Worm (Caenorhabditis elegans) whole organism, late embryonic: Measurements from ENCODE around the gene Y38E10A.22.

Source experiments
- C08G9.2 ChIP-seq: sonication (generic microtip); optimal IDR thresholded peaks from 2 replicates; lab custom pipeline; 2016; ENCODE audit warnings: mild to moderate bottlenecking, missing genetic modification characterization, moderate library complexity, missing compliant biosample characterization
- K02D7.2 ChIP-seq: sonication (generic microtip); optimal IDR thresholded peaks from 2 replicates; lab custom pipeline; 2017; ENCODE audit warnings: mild to moderate bottlenecking, missing genetic modification characterization, missing compliant biosample characterization
- ama-1 ChIP-seq: fragments of 150-350 bp; optimal IDR thresholded peaks from 2 replicates; lab custom pipeline; 2014
- ceh-14 ChIP-seq: sonication (generic microtip); optimal IDR thresholded peaks from 2 replicates; lab custom pipeline; 2016; ENCODE audit warnings: missing genotype, missing genetic modification characterization, missing compliant biosample characterization
- ceh-19 ChIP-seq: fragments of 200-800 bp; sonication (Bioruptor generic); optimal IDR thresholded peaks from 2 replicates; lab custom pipeline; 2018; ENCODE audit warnings: mild to moderate bottlenecking, missing genetic modification characterization, missing compliant biosample characterization
- ceh-2 ChIP-seq: sonication (generic microtip); optimal IDR thresholded peaks from 2 replicates; lab custom pipeline; 2016; ENCODE audit warnings: missing genotype, missing genetic modification characterization, missing compliant biosample characterization
- ceh-31 ChIP-seq: sonication (generic microtip); optimal IDR thresholded peaks from 2 replicates; lab custom pipeline; 2016; ENCODE audit warnings: missing genetic modification characterization, missing compliant biosample characterization
- ceh-45 ChIP-seq: fragments of 200-800 bp; sonication (Bioruptor generic); IDR thresholded peaks from 2 replicates; pipeline ENCODE4 v1.3.6; 2022; ENCODE audit warnings: missing genetic modification reagents, missing genetic modification characterization, missing compliant biosample characterization
- ceh-48 ChIP-seq: sonication (generic microtip); optimal IDR thresholded peaks from 2 replicates; lab custom pipeline; 2016; ENCODE audit warnings: missing genetic modification characterization, inconsistent platforms, missing compliant biosample characterization
- ceh-9 ChIP-seq: sonication (generic microtip); optimal IDR thresholded peaks from 2 replicates; lab custom pipeline; 2016; ENCODE audit warnings: mild to moderate bottlenecking, missing genetic modification characterization, inconsistent platforms, missing compliant biosample characterization
- che-1 ChIP-seq: sonication (generic microtip); optimal IDR thresholded peaks from 2 replicates; lab custom pipeline; 2016; ENCODE audit warnings: mild to moderate bottlenecking, missing genetic modification characterization, missing compliant biosample characterization
- dmd-4 ChIP-seq: sonication (generic microtip); optimal IDR thresholded peaks from 2 replicates; lab custom pipeline; 2016; ENCODE audit warnings: borderline replicate concordance, missing genetic modification characterization, missing compliant biosample characterization
- dve-1 ChIP-seq: sonication (generic microtip); optimal IDR thresholded peaks from 2 replicates; lab custom pipeline; 2017; ENCODE audit warnings: antibody characterized with exemption, mild to moderate bottlenecking, missing genetic modification characterization, missing compliant biosample characterization
- elt-4 ChIP-seq: sonication (generic microtip); optimal IDR thresholded peaks from 2 replicates; lab custom pipeline; 2016; ENCODE audit warnings: missing genetic modification characterization, missing compliant biosample characterization
- ets-4 ChIP-seq: sonication (generic microtip); optimal IDR thresholded peaks from 2 replicates; lab custom pipeline; 2016; ENCODE audit warnings: missing genetic modification characterization, missing compliant biosample characterization
- fax-1 ChIP-seq: sonication (generic microtip); optimal IDR thresholded peaks from 2 replicates; lab custom pipeline; 2016; ENCODE audit warnings: missing genotype, missing genetic modification characterization, missing compliant biosample characterization
- hlh-13 ChIP-seq: fragments of 200-800 bp; sonication (Bioruptor generic); optimal IDR thresholded peaks from 2 replicates; lab custom pipeline; 2018; ENCODE audit warnings: mild to moderate bottlenecking, missing genetic modification characterization, missing compliant biosample characterization
- lim-6 ChIP-seq: sonication (generic microtip); optimal IDR thresholded peaks from 2 replicates; lab custom pipeline; 2016; ENCODE audit warnings: missing genetic modification characterization, missing compliant biosample characterization
- nhr-11 ChIP-seq: fragments of 150-350 bp; optimal IDR thresholded peaks from 2 replicates; lab custom pipeline; 2014; ENCODE audit warnings: missing biosample characterization, missing genetic modification characterization
- pag-3 ChIP-seq: sonication (generic microtip); optimal IDR thresholded peaks from 2 replicates; lab custom pipeline; 2016; ENCODE audit warnings: missing compliant biosample characterization, missing genetic modification characterization, borderline replicate concordance
- pha-2 ChIP-seq: sonication (generic microtip); optimal IDR thresholded peaks from 2 replicates; lab custom pipeline; 2017; ENCODE audit warnings: mild to moderate bottlenecking, missing genetic modification characterization, missing compliant biosample characterization
- pha-4 ChIP-seq: fragments of 150-350 bp; optimal IDR thresholded peaks from 2 replicates; lab custom pipeline; 2018; ENCODE audit warnings: missing biosample characterization, missing genetic modification reagents, missing genetic modification characterization
- pqm-1 ChIP-seq: sonication (generic microtip); optimal IDR thresholded peaks from 2 replicates; lab custom pipeline; 2016; ENCODE audit warnings: missing genetic modification characterization, missing compliant biosample characterization
- ref-2 ChIP-seq: sonication (generic microtip); optimal IDR thresholded peaks from 2 replicates; lab custom pipeline; 2016; ENCODE audit warnings: missing genetic modification characterization, missing compliant biosample characterization
- sdc-2 ChIP-seq: sonication (generic microtip); optimal IDR thresholded peaks from 2 replicates; lab custom pipeline; 2016; ENCODE audit warnings: missing genotype, missing genetic modification characterization, missing compliant biosample characterization
- sox-2 ChIP-seq: fragments of 200-800 bp; sonication (Bioruptor generic); IDR thresholded peaks from 2 replicates; pipeline ENCODE4 v1.3.6; 2022; ENCODE audit warnings: missing genetic modification reagents, missing genetic modification characterization, missing compliant biosample characterization
- sox-4 ChIP-seq: sonication (generic microtip); optimal IDR thresholded peaks from 2 replicates; lab custom pipeline; 2017; ENCODE audit warnings: mild to moderate bottlenecking, missing genetic modification characterization, inconsistent platforms, missing compliant biosample characterization
- ttx-3 ChIP-seq: sonication (generic microtip); optimal IDR thresholded peaks from 2 replicates; lab custom pipeline; 2016; ENCODE audit warnings: missing genetic modification reagents, missing genetic modification characterization, missing compliant biosample characterization
- unc-42 ChIP-seq: sonication (generic microtip); optimal IDR thresholded peaks from 2 replicates; lab custom pipeline; 2016; ENCODE audit warnings: missing genotype, missing genetic modification characterization, missing compliant biosample characterization
- unc-55 ChIP-seq: sonication (generic microtip); optimal IDR thresholded peaks from 2 replicates; lab custom pipeline; 2017; ENCODE audit warnings: missing biosample characterization, missing genetic modification reagents, missing genetic modification characterization
- unc-86 ChIP-seq: sonication (generic microtip); optimal IDR thresholded peaks from 2 replicates; lab custom pipeline; 2016; ENCODE audit warnings: missing genetic modification characterization, missing compliant biosample characterization

The Y38E10A.22 gene

DNA sequence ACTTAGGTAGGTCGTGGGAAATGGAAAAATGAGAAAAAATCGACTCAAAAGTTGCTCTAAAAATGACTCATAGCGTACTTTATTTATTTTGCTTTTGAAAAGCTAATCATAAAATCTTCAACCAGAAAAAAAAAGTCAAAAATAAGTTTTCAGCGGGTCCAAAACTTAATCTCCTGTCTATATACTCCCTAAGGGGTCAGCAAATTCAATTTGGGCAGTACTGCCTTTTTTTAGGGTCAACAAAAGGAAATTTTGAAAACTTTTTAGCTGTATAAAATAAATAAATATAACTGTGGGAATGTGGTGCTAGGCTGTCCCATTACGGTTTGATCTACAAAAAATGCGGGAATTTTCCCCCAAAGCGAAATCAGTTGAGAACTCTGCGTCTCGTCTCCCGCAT is 8.3 kb downstream of the Y38E10A.22 start:
- no peak for TF ChIP-seq dmd-4 (tag; lab: Kevin White, UChicago)
- TF ChIP-seq ceh-19 (GFP tag; lab: Kevin White, UChicago), result no peak
- no peak for TF ChIP-seq K02D7.2 (tag; lab: Kevin White, UChicago)
- no peak for TF ChIP-seq unc-86 (tag; lab: Kevin White, UChicago)
- no peak for TF ChIP-seq ceh-45
- no peak for TF ChIP-seq hlh-13 (GFP tag; lab: Kevin White, UChicago)
- TF ChIP-seq C08G9.2 (tag; lab: Kevin White, UChicago), result no peak
- no peak for TF ChIP-seq ama-1 (lab: Kevin White, UChicago)
- no peak for TF ChIP-seq ceh-31 (tag; lab: Kevin White, UChicago)
- no peak for TF ChIP-seq che-1 (tag; lab: Kevin White, UChicago)
- TF ChIP-seq unc-55 (GFP tag; lab: Kevin White, UChicago), result no peak

DNA sequence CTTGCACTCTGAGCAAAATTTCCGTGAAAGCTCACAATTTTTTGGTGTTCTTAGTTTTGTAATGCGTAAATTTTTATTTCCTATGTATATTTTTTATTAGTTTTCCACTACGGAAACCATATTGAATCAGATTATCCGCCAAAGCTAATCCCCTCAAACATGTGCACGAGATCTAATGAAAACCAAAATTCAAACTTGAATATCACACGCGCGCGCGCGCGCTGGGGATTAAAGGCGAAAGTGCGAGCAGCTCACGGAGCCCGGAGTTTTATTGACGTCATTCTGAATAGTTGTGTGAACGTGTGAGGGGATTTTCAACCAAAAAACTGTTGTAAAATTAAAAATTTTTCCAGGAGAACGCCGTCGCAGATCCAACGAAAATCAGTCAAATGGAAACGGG is 8.7 kb downstream of the Y38E10A.22 start:
- TF ChIP-seq elt-4 (tag; lab: Kevin White, UChicago) (no peak), pha-2 (no peak), ceh-45 (no peak), pag-3 (tag; lab: Kevin White, UChicago) (no peak), hlh-13 (GFP tag; lab: Kevin White, UChicago) (no peak), sox-2 (GFP tag; lab: Robert Waterston, UW) (no peak), ref-2 (tag; lab: Kevin White, UChicago) (no peak), pqm-1 (no peak), dve-1 (tag; lab: Kevin White, UChicago) (no peak), ceh-31 (tag; lab: Kevin White, UChicago) (no peak), fax-1 (tag; lab: Kevin White, UChicago) (no peak), sox-4 (tag; lab: Kevin White, UChicago) (no peak), pha-4 (tag; lab: Kevin White, UChicago) (no peak), lim-6 (tag; lab: Kevin White, UChicago) (no peak), unc-86 (tag; lab: Kevin White, UChicago) (no peak), ceh-9 (no peak), ets-4 (tag; lab: Kevin White, UChicago) (no peak)

DNA sequence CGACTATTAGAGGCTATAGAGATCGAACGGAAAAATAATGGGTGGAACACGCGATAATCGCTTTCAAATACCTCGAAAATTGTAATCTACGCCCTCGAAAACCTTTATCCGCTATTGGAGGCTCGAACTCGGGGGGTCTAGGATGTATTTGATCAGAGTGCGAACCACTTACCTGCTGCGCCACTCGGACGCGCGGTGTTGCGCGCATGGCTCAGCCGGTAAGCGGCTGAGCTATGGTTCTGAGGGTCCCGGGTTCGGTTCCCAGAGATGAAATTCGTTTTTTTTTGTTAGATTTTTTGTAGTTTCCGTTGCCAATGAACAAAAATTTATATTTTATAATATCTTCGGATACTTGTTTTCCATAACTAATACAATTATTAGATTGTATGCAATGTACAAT is 9.5 kb downstream of the Y38E10A.22 start:
- TF ChIP-seq hlh-13 (GFP tag; lab: Kevin White, UChicago) (no peak), elt-4 (tag; lab: Kevin White, UChicago) (no peak), fax-1 (tag; lab: Kevin White, UChicago) (no peak), ceh-48 (tag; lab: Kevin White, UChicago) (no peak), nhr-11 (tag; lab: Kevin White, UChicago) (no peak)

DNA sequence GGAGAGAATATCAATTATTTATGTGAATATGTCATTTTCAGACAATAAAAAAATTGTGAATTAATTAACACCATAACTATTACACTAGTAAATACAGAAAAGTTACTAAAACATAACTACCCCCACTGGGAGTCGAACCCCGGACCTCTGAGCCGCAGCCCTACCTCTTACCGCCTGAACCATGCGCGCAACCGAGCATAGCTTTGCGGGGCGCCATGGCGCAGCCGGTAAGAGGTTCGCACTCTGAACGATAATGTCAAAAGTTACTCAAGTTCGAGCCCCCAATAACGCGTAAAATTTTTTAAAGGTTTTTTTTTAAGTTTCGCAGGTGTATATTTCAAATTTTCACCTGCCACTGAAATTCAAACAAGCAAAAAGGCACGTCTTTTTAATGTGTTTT is 11.6 kb downstream of the Y38E10A.22 start:
- TF ChIP-seq sox-4 (tag; lab: Kevin White, UChicago), result no peak

DNA sequence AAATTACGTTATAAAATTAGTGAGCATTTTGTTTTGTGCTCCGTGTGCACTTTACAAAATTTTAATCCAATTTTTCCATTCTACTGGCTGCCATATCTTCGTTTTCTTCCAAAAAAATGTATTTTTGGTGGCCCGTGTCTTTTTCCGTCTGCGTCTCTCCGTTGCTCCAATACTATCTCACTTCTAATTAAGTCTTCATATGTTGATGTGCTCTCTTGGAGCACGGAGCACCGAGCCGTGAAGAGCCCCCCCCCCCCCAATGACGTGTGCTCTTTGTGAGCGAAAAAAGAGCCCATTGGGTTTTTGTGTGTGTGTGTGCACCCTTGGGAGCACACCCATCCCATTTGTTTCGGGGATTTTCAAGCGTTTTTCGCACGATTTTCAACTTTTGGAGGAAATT is 12.6 kb downstream of the Y38E10A.22 start:
- TF ChIP-seq ceh-14 (peak; percentile 64), ceh-2 (no peak), sdc-2 (tag; lab: Kevin White, UChicago) (no peak), ttx-3 (tag; lab: Kevin White, UChicago) (no peak), ceh-31 (tag; lab: Kevin White, UChicago) (peak; percentile 35), unc-42 (tag; lab: Kevin White, UChicago) (peak; percentile 43), pqm-1 (no peak)

DNA sequence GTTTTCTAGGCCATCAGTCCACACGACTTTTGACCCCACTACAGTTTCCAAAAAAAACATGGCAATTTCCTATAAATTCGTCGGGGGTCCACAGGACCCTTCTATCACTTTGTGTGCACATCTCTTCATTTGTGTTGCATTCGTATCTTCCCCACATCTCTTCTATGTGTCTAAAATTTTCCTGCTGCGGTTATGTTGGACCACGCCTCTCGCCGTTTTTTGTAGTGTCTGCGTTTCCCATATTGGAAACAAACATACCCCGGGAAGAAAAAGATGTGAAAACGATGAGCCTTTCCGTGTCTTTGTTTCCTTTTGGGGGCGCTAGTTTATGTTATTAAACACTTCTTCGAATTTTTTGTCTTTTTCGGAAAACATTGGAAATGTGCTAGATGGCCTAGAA is 15.7 kb downstream of the Y38E10A.22 start:
- TF ChIP-seq dve-1 (tag; lab: Kevin White, UChicago) (no peak), ceh-31 (tag; lab: Kevin White, UChicago) (peak; percentile 30)
- TF ChIP-seq, all 69 proteins: peak for 1
